Fruit fly (Drosophila melanogaster) whole organism, embryonic: ENCODE measurements around the gene Ubc6.

Experiments used
- Asciz ChIP-seq: fragments of 200-800 bp; sonication (Bioruptor generic); optimal IDR thresholded peaks from 2 replicates; lab custom pipeline; 2017; ENCODE audit warnings: missing biosample characterization, mild to moderate bottlenecking, missing genetic modification characterization, missing genetic modification reagents
- CG11560 ChIP-seq: fragments of 200-800 bp; sonication (Bioruptor generic); IDR thresholded peaks from 3 replicates; pipeline ENCODE4 v1.3.6; 2022; ENCODE audit warnings: missing biosample characterization, missing genetic modification characterization
- CG1233 ChIP-seq: fragments of 200-800 bp; sonication (Bioruptor generic); optimal IDR thresholded peaks from 4 replicates; lab custom pipeline; 2018; ENCODE audit warnings: missing biosample characterization, mild to moderate bottlenecking, missing genetic modification characterization
- CG13296 ChIP-seq: fragments of 200-800 bp; sonication (Bioruptor generic); optimal IDR thresholded peaks from 3 replicates; lab custom pipeline; 2018; ENCODE audit warnings: missing biosample characterization, mild to moderate bottlenecking, missing genetic modification characterization
- CG14441 ChIP-seq: fragments of 200-800 bp; sonication (Bioruptor generic); IDR thresholded peaks from 2 replicates; pipeline ENCODE4 v1.3.6; 2022; ENCODE audit warnings: missing biosample characterization, missing genetic modification characterization
- CG15073 ChIP-seq: fragments of 200-800 bp; sonication (Bioruptor generic); optimal IDR thresholded peaks from 2 replicates; lab custom pipeline; 2016; ENCODE audit warnings: missing biosample characterization, missing genetic modification characterization
- CG15269 ChIP-seq: fragments of 200-800 bp; sonication (Bioruptor generic); optimal IDR thresholded peaks from 2 replicates; lab custom pipeline; 2018; ENCODE audit warnings: missing biosample characterization, mild to moderate bottlenecking, missing genetic modification characterization, moderate library complexity
- CG17186 ChIP-seq: fragments of 200-800 bp; sonication (Bioruptor generic); optimal IDR thresholded peaks from 3 replicates; lab custom pipeline; 2017; ENCODE audit warnings: missing biosample characterization, missing genetic modification reagents, missing genetic modification characterization
- CG17385 ChIP-seq: fragments of 200-800 bp; sonication (Bioruptor generic); optimal IDR thresholded peaks from 3 replicates; lab custom pipeline; 2018; ENCODE audit warnings: missing biosample characterization, mild to moderate bottlenecking, missing genetic modification characterization
- CG2199 ChIP-seq: fragments of 200-800 bp; sonication (Bioruptor generic); IDR thresholded peaks from 3 replicates; pipeline ENCODE4 v1.3.6; 2022; ENCODE audit warnings: missing biosample characterization, missing genetic modification characterization
- CG31365 ChIP-seq: fragments of 200-800 bp; sonication (Bioruptor generic); optimal IDR thresholded peaks from 2 replicates; lab custom pipeline; 2018; ENCODE audit warnings: missing biosample characterization, mild to moderate bottlenecking, missing genetic modification characterization
- CG32767 ChIP-seq: fragments of 200-800 bp; sonication (Bioruptor generic); IDR thresholded peaks from 2 replicates; pipeline ENCODE4 v1.3.6; 2022; ENCODE audit warnings: missing biosample characterization, missing genetic modification characterization
- CG34376 ChIP-seq: fragments of 200-800 bp; sonication (Bioruptor generic); optimal IDR thresholded peaks from 2 replicates; lab custom pipeline; 2018; ENCODE audit warnings: missing biosample characterization, mild to moderate bottlenecking, missing genetic modification characterization
- CG3847 ChIP-seq: fragments of 200-800 bp; sonication (Bioruptor generic); IDR thresholded peaks from 2 replicates; pipeline ENCODE4 v1.3.6; 2022; ENCODE audit warnings: missing biosample characterization, missing genetic modification characterization
- CG4360 ChIP-seq: fragments of 200-800 bp; sonication (Bioruptor generic); IDR thresholded peaks from 2 replicates; pipeline ENCODE4 v1.3.6; 2022; ENCODE audit warnings: missing biosample characterization, missing genetic modification characterization
- CG5180 ChIP-seq: fragments of 200-800 bp; sonication (Bioruptor generic); optimal IDR thresholded peaks from 3 replicates; lab custom pipeline; 2017; ENCODE audit warnings: missing biosample characterization, missing genetic modification characterization, mild to moderate bottlenecking, moderate library complexity, missing genetic modification reagents
- CG9215 ChIP-seq: fragments of 200-800 bp; sonication (Bioruptor generic); IDR thresholded peaks from 2 replicates; pipeline ENCODE4 v1.3.6; 2022; ENCODE audit warnings: missing biosample characterization, missing genetic modification characterization
- Dek ChIP-seq: fragments of 200-800 bp; sonication (Bioruptor generic); optimal IDR thresholded peaks from 3 replicates; lab custom pipeline; 2019; ENCODE audit warnings: missing biosample characterization, mild to moderate bottlenecking, missing genetic modification characterization, moderate library complexity
- Dip3 ChIP-seq: fragments of 200-800 bp; sonication (Bioruptor generic); optimal IDR thresholded peaks from 3 replicates; lab custom pipeline; 2016; ENCODE audit warnings: missing biosample characterization, missing genetic modification characterization
- H15 ChIP-seq: fragments of 200-800 bp; sonication (Bioruptor generic); IDR thresholded peaks from 3 replicates; pipeline ENCODE4 v1.3.6; 2022; ENCODE audit warnings: missing biosample characterization, missing genetic modification characterization
- HmgZ ChIP-seq: fragments of 200-800 bp; sonication (Bioruptor generic); optimal IDR thresholded peaks from 2 replicates; lab custom pipeline; 2018; ENCODE audit warnings: missing biosample characterization, mild to moderate bottlenecking, missing genetic modification characterization
- Hr3 ChIP-seq: fragments of 200-800 bp; sonication (Bioruptor generic); optimal IDR thresholded peaks from 3 replicates; lab custom pipeline; 2016; ENCODE audit warnings: missing biosample characterization, missing genetic modification characterization
- MBD-R2 ChIP-seq: fragments of 200-800 bp; sonication (Bioruptor generic); IDR thresholded peaks from 2 replicates; pipeline ENCODE4 v1.3.6; 2022; ENCODE audit warnings: missing biosample characterization, missing genetic modification characterization
- Med ChIP-seq: fragments of 200-800 bp; sonication (Bioruptor generic); peaks from one replicate; lab custom pipeline; 2016; ENCODE audit warnings: missing biosample characterization, missing genetic modification characterization, mild to moderate bottlenecking, inconsistent platforms, moderate library complexity
- Poxn ChIP-seq: fragments of 200-800 bp; sonication (Bioruptor generic); IDR thresholded peaks from 2 replicates; pipeline ENCODE4 v1.3.6; 2022; ENCODE audit warnings: missing biosample characterization, missing genetic modification characterization
- Trl ChIP-seq, 3 experiments: fragments of >200 bp in 2 of 3; fragments of 200-800 bp in 1 of 3; sonication (Bioruptor generic) in 1 of 3; optimal IDR thresholded peaks; 2 replicates in 1 of 3; 3 replicates in 2 of 3; lab custom pipeline; 2016 to 2017; ENCODE audit warnings: missing biosample characterization in 1 of 3, missing genetic modification characterization in 1 of 3
- aop ChIP-seq: fragments of 200-800 bp; sonication (Bioruptor generic); IDR thresholded peaks from 2 replicates; pipeline ENCODE4 v1.3.6; 2022; ENCODE audit warnings: missing biosample characterization, missing genetic modification characterization
- br ChIP-seq: fragments of >200 bp; optimal IDR thresholded peaks from 2 replicates; lab custom pipeline; 2017
- chif ChIP-seq, 2 experiments: fragments of 200-800 bp; sonication (Bioruptor generic); optimal IDR thresholded peaks; 3 replicates each; lab custom pipeline; 2016; ENCODE audit warnings: missing biosample characterization in 2 of 2, missing genetic modification characterization in 2 of 2
- chn ChIP-seq: fragments of 200-800 bp; sonication (Bioruptor generic); optimal IDR thresholded peaks from 2 replicates; lab custom pipeline; 2016; ENCODE audit warnings: missing biosample characterization, missing genetic modification characterization
- dan ChIP-seq: fragments of 200-800 bp; sonication (Bioruptor generic); IDR thresholded peaks from 2 replicates; pipeline ENCODE4 v1.3.6; 2022; ENCODE audit warnings: missing biosample characterization, missing genetic modification characterization
- dm ChIP-seq: fragments of 200-800 bp; sonication (Bioruptor generic); optimal IDR thresholded peaks from 3 replicates; lab custom pipeline; 2016; ENCODE audit warnings: missing biosample characterization, missing genetic modification characterization
- dmrt11E ChIP-seq: fragments of 200-800 bp; sonication (Bioruptor generic); optimal IDR thresholded peaks from 3 replicates; lab custom pipeline; 2018; ENCODE audit warnings: missing biosample characterization, mild to moderate bottlenecking, missing genetic modification characterization, moderate library complexity
- gsb ChIP-seq: fragments of 200-800 bp; sonication (Bioruptor generic); IDR thresholded peaks from 2 replicates; pipeline ENCODE4 v1.3.6; 2022; ENCODE audit warnings: missing biosample characterization, missing genetic modification characterization
- hbn ChIP-seq: fragments of 200-800 bp; sonication (Bioruptor generic); IDR thresholded peaks from 2 replicates; pipeline ENCODE4 v1.3.6; 2022; ENCODE audit warnings: missing biosample characterization, missing genetic modification characterization; ENCODE audit not compliant: partially characterized antibody
- insv ChIP-seq, 2 experiments: fragments of 200-800 bp; sonication (Bioruptor generic); optimal IDR thresholded peaks; 3 replicates each; lab custom pipeline; 2016 to 2018; ENCODE audit warnings: missing biosample characterization in 2 of 2, missing genetic modification characterization in 2 of 2
- jumu ChIP-seq: fragments of 200-800 bp; sonication (Bioruptor generic); optimal IDR thresholded peaks from 3 replicates; lab custom pipeline; 2016; ENCODE audit warnings: missing biosample characterization, missing genetic modification characterization
- kah ChIP-seq: fragments of 200-800 bp; sonication (Bioruptor generic); optimal IDR thresholded peaks from 2 replicates; lab custom pipeline; 2018; ENCODE audit warnings: missing biosample characterization, mild to moderate bottlenecking, missing genetic modification characterization
- ken ChIP-seq: fragments of 200-800 bp; sonication (Bioruptor generic); IDR thresholded peaks from 3 replicates; pipeline ENCODE4 v1.3.6; 2022; ENCODE audit warnings: missing biosample characterization, missing genetic modification characterization
- lmd ChIP-seq: fragments of 200-800 bp; sonication (Bioruptor generic); IDR thresholded peaks from 2 replicates; pipeline ENCODE4 v1.3.6; 2022; ENCODE audit warnings: missing biosample characterization, missing genetic modification characterization
- lola ChIP-seq, 3 experiments: fragments of >200 bp in 2 of 3; fragments of 200-800 bp in 1 of 3; sonication (Bioruptor generic) in 1 of 3; optimal IDR thresholded peaks; 2 replicates each; lab custom pipeline; 2017 to 2019; ENCODE audit warnings: missing biosample characterization in 3 of 3, missing genetic modification characterization in 3 of 3, mild to moderate bottlenecking in 1 of 3, moderate library complexity in 1 of 3
- mam ChIP-seq: fragments of 200-800 bp; sonication (Bioruptor generic); optimal IDR thresholded peaks from 3 replicates; lab custom pipeline; 2016; ENCODE audit warnings: missing biosample characterization, missing genetic modification characterization
- pfk ChIP-seq: fragments of 200-800 bp; sonication (Bioruptor generic); optimal IDR thresholded peaks from 2 replicates; lab custom pipeline; 2018; ENCODE audit warnings: missing biosample characterization, mild to moderate bottlenecking, missing genetic modification characterization, moderate library complexity
- pho ChIP-seq: fragments of 200-800 bp; sonication (Bioruptor generic); optimal IDR thresholded peaks from 2 replicates; lab custom pipeline; 2016; ENCODE audit warnings: missing biosample characterization, missing genetic modification characterization
- prd ChIP-seq, 3 experiments: fragments of >200 bp in 2 of 3; fragments of 200-800 bp in 1 of 3; sonication (Bioruptor generic) in 1 of 3; optimal IDR thresholded peaks in 2 of 3; IDR thresholded peaks in 1 of 3; 2 replicates in 2 of 3; 3 replicates in 1 of 3; pipeline versions ENCODE4 v1.3.6 to Lab custom; 2017 to 2022; ENCODE audit warnings: missing biosample characterization in 1 of 3, missing genetic modification characterization in 1 of 3
- sr ChIP-seq: fragments of 200-800 bp; sonication (Bioruptor generic); IDR thresholded peaks from 3 replicates; pipeline ENCODE4 v1.3.6; 2022; ENCODE audit warnings: missing biosample characterization, missing genetic modification characterization
- sug ChIP-seq: fragments of 200-800 bp; optimal IDR thresholded peaks from 2 replicates; lab custom pipeline; 2019; ENCODE audit warnings: missing biosample characterization, mild to moderate bottlenecking, missing genetic modification characterization, moderate library complexity
- tll ChIP-seq, 2 experiments: fragments of 200-800 bp in 1 of 2; fragments of >200 bp in 1 of 2; sonication (Bioruptor generic) in 1 of 2; optimal IDR thresholded peaks; 2 replicates each; lab custom pipeline; 2017 to 2019; ENCODE audit warnings: missing biosample characterization in 2 of 2, missing genetic modification characterization in 2 of 2, mild to moderate bottlenecking in 1 of 2, moderate library complexity in 1 of 2
- tup ChIP-seq: fragments of 200-800 bp; sonication (Bioruptor generic); optimal IDR thresholded peaks from 2 replicates; lab custom pipeline; 2016; ENCODE audit warnings: missing biosample characterization, mild to moderate bottlenecking, missing genetic modification characterization, moderate library complexity
- vnd ChIP-seq: fragments of 200-800 bp; sonication (Bioruptor generic); IDR thresholded peaks from 3 replicates; pipeline ENCODE4 v1.3.6; 2022; ENCODE audit warnings: missing biosample characterization, missing genetic modification characterization; ENCODE audit not compliant: partially characterized antibody
- wdn ChIP-seq: fragments of 200-800 bp; sonication (Bioruptor generic); IDR thresholded peaks from 2 replicates; pipeline ENCODE4 v1.3.6; 2022; ENCODE audit warnings: missing biosample characterization, missing genetic modification characterization

Ubc6 gene

DNA sequence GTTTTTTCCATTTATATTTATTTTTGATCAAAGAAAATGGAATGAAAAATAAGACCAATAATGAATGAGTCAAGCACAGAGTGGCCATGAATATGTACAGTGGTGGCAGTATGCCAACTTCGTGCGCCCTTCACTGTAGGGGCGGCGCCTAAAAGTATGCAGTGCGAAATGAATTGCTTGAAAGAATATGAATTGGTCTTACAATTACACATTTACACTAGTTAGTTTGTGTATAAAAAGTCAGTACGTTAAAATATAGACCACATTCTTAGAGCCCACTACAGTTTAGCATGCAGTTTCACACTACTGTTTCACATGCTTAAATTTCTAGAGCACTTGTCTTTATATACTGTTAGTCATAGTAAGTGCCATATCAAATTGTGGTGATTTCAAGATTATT is 10.2 kb upstream of the Ubc6 start (continued):
- TF ChIP-seq lmd (GFP tag; lab: Robert Waterston, UW), result no peak; the same call in 1 of the 2 replicates
- TF ChIP-seq CG1233 (GFP tag; lab: Kevin White, UChicago), result peak; percentile 3
- peak; percentile 100 for TF ChIP-seq CG2199 (GFP tag; lab: Robert Waterston, UW)
- TF ChIP-seq hbn (GFP tag; lab: Robert Waterston, UW), result no peak
- TF ChIP-seq Dek, result no peak
- peak; percentile 10 for TF ChIP-seq chn (GFP tag; lab: Kevin White, UChicago)
- TF ChIP-seq Asciz (GFP tag; lab: Kevin White, UChicago), result no peak
- TF ChIP-seq Trl (optimal IDR thresholded peaks at IDR 0.05; lab: Kevin White, UChicago), result no peak
- TF ChIP-seq Trl (GFP tag; optimal IDR thresholded peaks at IDR 0.05; lab: Kevin White, UChicago), result no peak
- TF ChIP-seq CG5180 (GFP tag; lab: Kevin White, UChicago), result no peak
- TF ChIP-seq CG34376 (GFP tag; lab: Kevin White, UChicago), result no peak
- no peak for TF ChIP-seq CG13296 (GFP tag; lab: Kevin White, UChicago)
- TF ChIP-seq Poxn, result no peak
- no peak for TF ChIP-seq tll (GFP tag; optimal IDR thresholded peaks at IDR 0.05; lab: Kevin White, UChicago)
- no peak for TF ChIP-seq H15 (GFP tag; lab: Robert Waterston, UW)
- no peak for TF ChIP-seq CG4360 (GFP tag; lab: Robert Waterston, UW)
- TF ChIP-seq insv (GFP tag; optimal IDR thresholded peaks at IDR 0.05; lab: Kevin White, UChicago), result peak in 1 of 2 experiments; percentile 55
- TF ChIP-seq CG14441 (GFP tag; lab: Robert Waterston, UW), result 0 out of 2 replicates have a peak, but pooled peaks have one; percentile 25
- TF ChIP-seq pfk (GFP tag; lab: Kevin White, UChicago), result no peak
- TF ChIP-seq aop, result no peak
- TF ChIP-seq lola (GFP tag; optimal IDR thresholded peaks at IDR 0.05; lab: Kevin White, UChicago), result peak in 1 of 3 experiments; percentile 10
- no peak for TF ChIP-seq CG17186
- TF ChIP-seq CG15073 (GFP tag; lab: Kevin White, UChicago), result peak; percentile 100
- no peak for TF ChIP-seq dmrt11E (tag; lab: Kevin White, UChicago)
- TF ChIP-seq chif (GFP tag; optimal IDR thresholded peaks at IDR 0.05; lab: Kevin White, UChicago), result peak in 1 of 2 experiments; percentile 5
- no peak for TF ChIP-seq dan (GFP tag; lab: Robert Waterston, UW)
- no peak for TF ChIP-seq br
- no peak for TF ChIP-seq MBD-R2 (GFP tag; lab: Robert Waterston, UW)
- no peak for TF ChIP-seq CG31365
- no peak for TF ChIP-seq CG3847
- no peak for TF ChIP-seq tup (GFP tag; lab: Kevin White, UChicago)
- no peak for TF ChIP-seq prd (optimal IDR thresholded peaks at IDR 0.05; lab: Kevin White, UChicago)
- TF ChIP-seq prd (GFP tag; IDR thresholded peaks at IDR 0.05; lab: Robert Waterston, UW), result no peak
- no peak for TF ChIP-seq Dip3
- peak; percentile 12 for TF ChIP-seq pho (GFP tag; lab: Kevin White, UChicago)
- TF ChIP-seq mam, result peak; percentile 42
- TF ChIP-seq CG11560, result no peak
- no peak for TF ChIP-seq kah (GFP tag; lab: Kevin White, UChicago)
- TF ChIP-seq vnd, result 0 out of 3 replicates have a peak, but pooled peaks have one; percentile 31
- TF ChIP-seq sug (tag; lab: Kevin White, UChicago), result no peak
- TF ChIP-seq wdn (GFP tag; lab: Robert Waterston, UW), result no peak
- TF ChIP-seq dm, result no peak
- TF ChIP-seq jumu, result no peak
- no peak for TF ChIP-seq CG15269 (tag; lab: Kevin White, UChicago)
- TF ChIP-seq HmgZ (tag; lab: Kevin White, UChicago), result peak; percentile 67
- no peak for TF ChIP-seq CG9215 (GFP tag; lab: Robert Waterston, UW)
- TF ChIP-seq CG32767 (GFP tag; lab: Robert Waterston, UW), result no peak
- TF ChIP-seq Hr3 (GFP tag; lab: Kevin White, UChicago), result no peak
- TF ChIP-seq sr (GFP tag; lab: Robert Waterston, UW), result no peak
- TF ChIP-seq gsb (GFP tag; lab: Robert Waterston, UW), result no peak
- no peak for TF ChIP-seq CG17385 (GFP tag; lab: Kevin White, UChicago)
- TF ChIP-seq Med (GFP tag; lab: Kevin White, UChicago), result peak; percentile 84
- peak; percentile 36; the same call in 1 of the 3 replicates for TF ChIP-seq ken
